Worm (Caenorhabditis elegans): Measurements from ENCODE around the gene ocr-2.

The ocr-2 gene

ce11 chrIV:8198851-8199250 lies 21.0 kb downstream of the ocr-2 start, which contains the start of gene wsp-1:
TSS of gene wsp-1 (minus strand) at chrIV:8198951.
- TF ChIP-seq C17E4.6 (GFP tag; IDR thresholded peaks at IDR 0.05): no peak
- no peak for TF ChIP-seq ztf-22 (GFP tag; optimal IDR thresholded peaks at IDR 0.05)
- TF ChIP-seq mel-28 (tag; optimal IDR thresholded peaks at IDR 0.05; ENCODE audit: borderline replicate concordance): no peak
- TF ChIP-seq ztf-28 (GFP tag; IDR thresholded peaks at IDR 0.05): no peak
- no peak for TF ChIP-seq Y53G8AR.9 (GFP tag; conservative IDR thresholded peaks at IDR 0.05)
- TF ChIP-seq dpff-1 (tag; optimal IDR thresholded peaks at IDR 0.05): no peak
- no peak for TF ChIP-seq lin-26 (GFP tag; IDR thresholded peaks at IDR 0.05)
- TF ChIP-seq attf-3 (GFP tag; conservative IDR thresholded peaks at IDR 0.05): no peak
- no peak for TF ChIP-seq madf-6 (GFP tag; IDR thresholded peaks at IDR 0.05)
- TF ChIP-seq F22D6.2 (tag; optimal IDR thresholded peaks at IDR 0.05): no peak
- no peak for TF ChIP-seq attf-5 (GFP tag; optimal IDR thresholded peaks at IDR 0.05)
- TF ChIP-seq egl-44 (GFP tag; IDR thresholded peaks at IDR 0.05): no peak
- no peak for TF ChIP-seq snpc-3.4 (tag; optimal IDR thresholded peaks at IDR 0.05)
- TF ChIP-seq Y53F4B.3 (GFP tag; IDR thresholded peaks at IDR 0.05): no peak

ce11 chrIV:8192878-8193277 lies 27.0 kb downstream of the ocr-2 start:
- TF ChIP-seq zfh-2 (GFP tag; conservative IDR thresholded peaks at IDR 0.05) (peak; percentile 70), tbx-9 (tag; optimal IDR thresholded peaks at IDR 0.05; ENCODE audit: borderline replicate concordance) (no peak)

- TF ChIP-seq mcd-1 (GFP tag; IDR thresholded peaks at IDR 0.05) (0 out of 2 replicates have a peak, but pooled peaks have one; percentile 27), nfyb-1 (GFP tag; IDR thresholded peaks at IDR 0.05) (no peak), zfh-2 (GFP tag; conservative IDR thresholded peaks at IDR 0.05) (peak; percentile 87), egrh-3 (GFP tag; IDR thresholded peaks at IDR 0.05) (peak; percentile 83; the same call in 1 of the 2 replicates), ztf-25 (GFP tag; IDR thresholded peaks at IDR 0.05) (0 out of 2 replicates have a peak, but pooled peaks have one; percentile 5)
These were observed 30.2 kb downstream of the ocr-2 start for ce11 chrIV:8189667-8190066.

- TF ChIP-seq F57C9.4 (tag; optimal IDR thresholded peaks at IDR 0.05) (no peak), cebp-1 (GFP tag; IDR thresholded peaks at IDR 0.05) (no peak), cebp-1 (tag; optimal IDR thresholded peaks at IDR 0.05) (peak; percentile 21), efl-1 (GFP tag; optimal IDR thresholded peaks at IDR 0.05) (no peak), Y67H2A.10 (GFP tag; conservative IDR thresholded peaks at IDR 0.05) (no peak), ceh-79 (tag; optimal IDR thresholded peaks at IDR 0.05) (peak; percentile 60), ztf-28 (GFP tag; IDR thresholded peaks at IDR 0.05) (no peak), atf-7 (tag; optimal IDR thresholded peaks at IDR 0.05) (no peak), B0336.3 (GFP tag; IDR thresholded peaks at IDR 0.05) (peak; percentile 73), Y56A3A.18 (GFP tag; IDR thresholded peaks at IDR 0.05) (0 out of 2 replicates have a peak, but pooled peaks have one; percentile 64), sdz-38 (tag; optimal IDR thresholded peaks at IDR 0.05) (no peak), gei-17 (GFP tag; optimal IDR thresholded peaks at IDR 0.05) (no peak), snpc-1.3 (tag; optimal IDR thresholded peaks at IDR 0.05; ENCODE audit: insufficient read depth) (peak; percentile 9), snpc-1.1 (tag; optimal IDR thresholded peaks at IDR 0.05; ENCODE audit: insufficient read depth) (no peak), him-1 (tag; optimal IDR thresholded peaks at IDR 0.05) (peak; percentile 100), Y95B8A.8 (GFP tag; IDR thresholded peaks at IDR 0.05) (no peak), madf-10 (tag; optimal IDR thresholded peaks at IDR 0.05) (no peak), snpc-4 (GFP tag; optimal IDR thresholded peaks at IDR 0.05) (no peak), snpc-4 (tag; optimal IDR thresholded peaks at IDR 0.05) (no peak), egl-18 (GFP tag; IDR thresholded peaks at IDR 0.05) (no peak), hmg-1.2 (GFP tag; IDR thresholded peaks at IDR 0.05) (peak; percentile 17; the same call in 1 of the 2 replicates), F23B12.7 (tag; optimal IDR thresholded peaks at IDR 0.05; ENCODE audit: insufficient read depth) (no peak), bed-2 (GFP tag; IDR thresholded peaks at IDR 0.05) (no peak), F57A8.1 (GFP tag; optimal IDR thresholded peaks at IDR 0.05) (no peak)
These were observed 31.3 kb downstream of the ocr-2 start for ce11 chrIV:8188421-8189112.

Data from whole organism, young adult.